Worm (Caenorhabditis elegans) whole organism, young adult: Measurements from ENCODE around the gene Y9C9A.8.

Experiments used
- B0019.2 ChIP-seq: fragments of 200-800 bp; sonication (Bioruptor generic); conservative IDR thresholded peaks from 2 replicates; pipeline ENCODE4 v1.3.6; 2022; ENCODE audit warnings: missing genetic modification reagents, missing genetic modification characterization, missing compliant biosample characterization
- F10E7.11 ChIP-seq: sonication (generic microtip); optimal IDR thresholded peaks from 2 replicates; lab custom pipeline; 2017; ENCODE audit warnings: mild to moderate bottlenecking, missing genetic modification characterization, moderate library complexity, missing compliant biosample characterization
- F23B12.7 ChIP-seq: sonication (generic microtip); optimal IDR thresholded peaks from 2 replicates; lab custom pipeline; 2017; ENCODE audit warnings: missing genetic modification characterization, mild to moderate bottlenecking, missing compliant biosample characterization, antibody characterized with exemption, moderate library complexity; ENCODE audit not compliant: insufficient read depth
- Y56A3A.18 ChIP-seq: fragments of 200-800 bp; sonication (Bioruptor generic); IDR thresholded peaks from 2 replicates; pipeline ENCODE4 v1.3.6; 2022; ENCODE audit warnings: missing genetic modification reagents, missing genetic modification characterization, missing compliant biosample characterization
- Y79H2A.3 ChIP-seq: fragments of 200-800 bp; sonication (Bioruptor generic); conservative IDR thresholded peaks from 2 replicates; pipeline ENCODE4 v1.3.6; 2022; ENCODE audit warnings: missing genetic modification reagents, missing genetic modification characterization, missing compliant biosample characterization
- aptf-2 ChIP-seq: fragments of 200-800 bp; sonication (Bioruptor generic); conservative IDR thresholded peaks from 2 replicates; pipeline ENCODE4 v1.3.6; 2022; ENCODE audit warnings: missing genetic modification reagents, missing genetic modification characterization, missing compliant biosample characterization
- aptf-3 ChIP-seq: fragments of 200-800 bp; sonication (Bioruptor generic); IDR thresholded peaks from 2 replicates; pipeline ENCODE4 v1.3.6; 2022; ENCODE audit warnings: missing genetic modification characterization, missing compliant biosample characterization
- bed-1 ChIP-seq: fragments of 200-800 bp; sonication (Bioruptor generic); IDR thresholded peaks from 2 replicates; pipeline ENCODE4 v1.3.6; 2022; ENCODE audit warnings: missing genetic modification reagents, missing genetic modification characterization, missing compliant biosample characterization
- cebp-1 ChIP-seq, 2 experiments: fragments of 200-800 bp in 1 of 2; sonication (Bioruptor generic) in 1 of 2; sonication (generic microtip) in 1 of 2; IDR thresholded peaks in 1 of 2; optimal IDR thresholded peaks in 1 of 2; 2 replicates each; pipeline versions ENCODE4 v1.3.6 to Lab custom; 2017 to 2022; ENCODE audit warnings: missing compliant biosample characterization in 2 of 2, missing genetic modification characterization in 2 of 2, mild to moderate bottlenecking in 1 of 2, missing genetic modification reagents in 1 of 2, moderate library complexity in 1 of 2
- ceh-40 ChIP-seq: fragments of 200-800 bp; sonication (Bioruptor generic); IDR thresholded peaks from 2 replicates; pipeline ENCODE4 v1.3.6; 2022; ENCODE audit warnings: missing genetic modification characterization, missing compliant biosample characterization
- efl-1 ChIP-seq: fragments of 150-350 bp; optimal IDR thresholded peaks from 2 replicates; lab custom pipeline; 2014; ENCODE audit warnings: missing biosample characterization, missing genetic modification reagents, missing genetic modification characterization
- egl-44 ChIP-seq: fragments of 200-800 bp; sonication (Bioruptor generic); IDR thresholded peaks from 2 replicates; pipeline ENCODE4 v1.3.6; 2022; ENCODE audit warnings: missing genetic modification reagents, missing genetic modification characterization, missing compliant biosample characterization
- hlh-12 ChIP-seq: sonication (generic microtip); optimal IDR thresholded peaks from 2 replicates; lab custom pipeline; 2016; ENCODE audit warnings: missing genetic modification characterization, missing compliant biosample characterization
- hrde-1 ChIP-seq: sonication (generic microtip); optimal IDR thresholded peaks from 2 replicates; lab custom pipeline; 2016; ENCODE audit warnings: missing genetic modification characterization, mild to moderate bottlenecking, missing compliant biosample characterization, moderate library complexity, missing genotype, missing genetic modification reagents, borderline replicate concordance
- hsf-1 ChIP-seq: fragments of 200-800 bp; sonication (Bioruptor generic); IDR thresholded peaks from 2 replicates; pipeline ENCODE4 v1.3.6; 2022; ENCODE audit warnings: missing genetic modification reagents, missing genetic modification characterization, missing compliant biosample characterization
- lin-26 ChIP-seq: fragments of 200-800 bp; sonication (Bioruptor generic); IDR thresholded peaks from 2 replicates; pipeline ENCODE4 v1.3.6; 2022; ENCODE audit warnings: missing genetic modification reagents, missing genetic modification characterization, missing compliant biosample characterization
- lir-1 ChIP-seq: fragments of 200-800 bp; sonication (Bioruptor generic); conservative IDR thresholded peaks from 2 replicates; pipeline ENCODE4 v1.3.6; 2022; ENCODE audit warnings: missing genetic modification reagents, missing genetic modification characterization, missing compliant biosample characterization
- lsl-1 ChIP-seq: fragments of 200-800 bp; sonication (Bioruptor generic); optimal IDR thresholded peaks from 2 replicates; lab custom pipeline; 2018; ENCODE audit warnings: mild to moderate bottlenecking, missing genetic modification characterization, moderate library complexity, missing compliant biosample characterization
- madf-3 ChIP-seq: fragments of 200-800 bp; sonication (Bioruptor generic); IDR thresholded peaks from 2 replicates; pipeline ENCODE4 v1.3.6; 2022; ENCODE audit warnings: missing genetic modification reagents, missing genetic modification characterization, missing compliant biosample characterization
- madf-6 ChIP-seq: fragments of 200-800 bp; sonication (Bioruptor generic); IDR thresholded peaks from 2 replicates; pipeline ENCODE4 v1.3.6; 2022; ENCODE audit warnings: missing genetic modification reagents, missing genetic modification characterization, missing compliant biosample characterization
- mel-28 ChIP-seq: sonication (generic microtip); optimal IDR thresholded peaks from 2 replicates; lab custom pipeline; 2016; ENCODE audit warnings: borderline replicate concordance, mild to moderate bottlenecking, missing genetic modification characterization, missing compliant biosample characterization
- mxl-1 ChIP-seq: sonication (generic microtip); optimal IDR thresholded peaks from 2 replicates; lab custom pipeline; 2016; ENCODE audit warnings: missing genetic modification characterization, missing compliant biosample characterization
- nfya-1 ChIP-seq: sonication (generic microtip); optimal IDR thresholded peaks from 2 replicates; lab custom pipeline; 2017; ENCODE audit warnings: antibody characterized with exemption, missing compliant biosample characterization, missing genetic modification characterization, borderline replicate concordance; ENCODE audit not compliant: insufficient read depth
- nhr-120 ChIP-seq: fragments of 200-800 bp; sonication (Bioruptor generic); IDR thresholded peaks from 2 replicates; pipeline ENCODE4 v1.3.6; 2022; ENCODE audit warnings: missing genetic modification characterization, missing compliant biosample characterization
- rcor-1 ChIP-seq: fragments of 200-800 bp; sonication (Bioruptor generic); IDR thresholded peaks from 2 replicates; pipeline ENCODE4 v1.3.6; 2022; ENCODE audit warnings: missing genetic modification reagents, missing genetic modification characterization, missing compliant biosample characterization
- sea-2 ChIP-seq: fragments of 200-800 bp; sonication (Bioruptor generic); IDR thresholded peaks from 2 replicates; pipeline ENCODE4 v1.3.6; 2022; ENCODE audit warnings: missing genetic modification characterization, missing compliant biosample characterization
- xnd-1 ChIP-seq: sonication (generic microtip); optimal IDR thresholded peaks from 2 replicates; lab custom pipeline; 2016; ENCODE audit warnings: missing genotype, missing genetic modification reagents, missing genetic modification characterization, missing compliant biosample characterization
- ztf-18 ChIP-seq: sonication (generic microtip); optimal IDR thresholded peaks from 2 replicates; lab custom pipeline; 2016; ENCODE audit warnings: missing genotype, mild to moderate bottlenecking, missing genetic modification characterization, missing compliant biosample characterization
- ztf-25 ChIP-seq: fragments of 200-800 bp; sonication (Bioruptor generic); IDR thresholded peaks from 2 replicates; pipeline ENCODE4 v1.3.6; 2022; ENCODE audit warnings: missing genetic modification reagents, missing genetic modification characterization, missing compliant biosample characterization
- ztf-28 ChIP-seq: fragments of 200-800 bp; sonication (Bioruptor generic); IDR thresholded peaks from 2 replicates; pipeline ENCODE4 v1.3.6; 2022; ENCODE audit warnings: missing genetic modification reagents, missing genetic modification characterization, missing compliant biosample characterization
- ztf-6 ChIP-seq: fragments of 200-800 bp; sonication (Bioruptor generic); IDR thresholded peaks from 2 replicates; pipeline ENCODE4 v1.3.6; 2022; ENCODE audit warnings: missing genetic modification reagents, missing genetic modification characterization, missing compliant biosample characterization

Gene Y9C9A.8

DNA sequence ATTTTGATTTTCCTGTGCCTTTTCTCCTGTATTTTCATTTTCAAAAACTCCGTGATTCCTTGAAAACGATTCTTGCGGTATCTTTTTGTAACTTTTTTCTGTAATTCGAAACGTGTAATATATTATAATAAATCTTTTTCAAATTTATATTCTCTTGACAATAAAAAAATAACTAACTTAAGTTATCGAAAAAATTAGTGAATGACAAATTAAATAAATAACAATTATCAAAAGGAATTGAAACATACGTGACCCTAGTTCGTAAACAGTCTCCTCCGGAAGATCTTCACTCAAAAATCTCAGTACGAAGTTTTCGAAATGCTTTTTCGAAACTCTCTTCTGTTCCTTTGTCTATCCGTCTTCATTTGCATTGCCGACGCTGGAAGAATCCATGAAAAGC is 39.6 kb upstream of the Y9C9A.8 start, which contains the start of gene T08B6.9:
TSS of gene T08B6.9 (plus strand) at position 301 of the 400 bp plus-strand sequence.
- no peak for TF ChIP-seq ztf-18 (tag; lab: Kevin White, UChicago)
- no peak for TF ChIP-seq cebp-1 (GFP tag; IDR thresholded peaks at IDR 0.05; lab: Robert Waterston, UW)
- TF ChIP-seq cebp-1 (tag; optimal IDR thresholded peaks at IDR 0.05; lab: Kevin White, UChicago), result no peak
- TF ChIP-seq aptf-2, result no peak
- no peak for TF ChIP-seq egl-44
- TF ChIP-seq bed-1 (GFP tag; lab: Robert Waterston, UW), result no peak
- no peak for TF ChIP-seq Y56A3A.18 (GFP tag; lab: Robert Waterston, UW)
- TF ChIP-seq ztf-25 (GFP tag; lab: Robert Waterston, UW), result no peak
- TF ChIP-seq nhr-120 (GFP tag; lab: Robert Waterston, UW), result no peak
- no peak for TF ChIP-seq ztf-6 (GFP tag; lab: Robert Waterston, UW)
- no peak for TF ChIP-seq lsl-1 (GFP tag; lab: Kevin White, UChicago)
- no peak for TF ChIP-seq rcor-1
- no peak for TF ChIP-seq madf-3 (GFP tag; lab: Robert Waterston, UW)
- no peak for TF ChIP-seq B0019.2 (GFP tag; lab: Robert Waterston, UW)
- TF ChIP-seq lir-1 (GFP tag; lab: Robert Waterston, UW), result no peak
- no peak for TF ChIP-seq Y79H2A.3 (GFP tag; lab: Robert Waterston, UW)
- TF ChIP-seq F10E7.11 (tag; lab: Kevin White, UChicago), result no peak
- TF ChIP-seq, all 124 proteins: peak for 0

- TF ChIP-seq hsf-1 (GFP tag; lab: Robert Waterston, UW), result peak; percentile 95
Observed at ce11 chrIV:4897707-4898106, 32.4 kb upstream of the Y9C9A.8 start.

DNA sequence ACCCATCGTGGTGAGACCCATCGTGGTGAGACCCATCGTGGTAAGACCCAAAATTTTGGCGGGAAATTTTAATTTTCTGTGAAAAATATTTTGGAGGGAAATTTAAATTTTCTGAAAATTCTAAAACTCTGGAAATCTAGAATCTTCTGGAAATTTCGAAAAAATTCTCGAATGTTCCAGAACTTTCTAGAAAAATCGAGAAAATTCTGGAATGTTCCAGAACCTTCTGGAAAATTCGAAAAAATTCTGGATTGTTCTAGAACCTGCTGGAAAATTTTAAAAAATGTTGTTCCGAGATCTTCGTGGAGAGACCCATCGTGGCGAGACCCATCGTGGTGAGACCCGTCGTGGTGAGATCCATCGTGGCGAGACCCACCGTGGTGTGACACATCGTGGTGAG is 32.0 kb upstream of the Y9C9A.8 start:
- peak; percentile 92 for TF ChIP-seq hsf-1 (GFP tag; lab: Robert Waterston, UW)

ce11 chrIV:4903961-4904360 is 26.2 kb upstream of the Y9C9A.8 start, which contains the start of gene str-161:
Gene str-161 (minus strand): TSS chrIV:4904061.
- TF ChIP-seq efl-1 (GFP tag; lab: Kevin White, UChicago) (no peak), nfya-1 (tag; lab: Kevin White, UChicago) (no peak), hlh-12 (tag; lab: Kevin White, UChicago) (no peak), xnd-1 (tag; lab: Kevin White, UChicago) (no peak), ztf-28 (GFP tag; lab: Robert Waterston, UW) (no peak), hrde-1 (tag; lab: Kevin White, UChicago) (no peak), mel-28 (tag; lab: Kevin White, UChicago) (no peak), ceh-40 (GFP tag; lab: Robert Waterston, UW) (no peak), Y79H2A.3 (GFP tag; lab: Robert Waterston, UW) (no peak), nhr-120 (GFP tag; lab: Robert Waterston, UW) (no peak), lin-26 (GFP tag; lab: Robert Waterston, UW) (no peak)

DNA sequence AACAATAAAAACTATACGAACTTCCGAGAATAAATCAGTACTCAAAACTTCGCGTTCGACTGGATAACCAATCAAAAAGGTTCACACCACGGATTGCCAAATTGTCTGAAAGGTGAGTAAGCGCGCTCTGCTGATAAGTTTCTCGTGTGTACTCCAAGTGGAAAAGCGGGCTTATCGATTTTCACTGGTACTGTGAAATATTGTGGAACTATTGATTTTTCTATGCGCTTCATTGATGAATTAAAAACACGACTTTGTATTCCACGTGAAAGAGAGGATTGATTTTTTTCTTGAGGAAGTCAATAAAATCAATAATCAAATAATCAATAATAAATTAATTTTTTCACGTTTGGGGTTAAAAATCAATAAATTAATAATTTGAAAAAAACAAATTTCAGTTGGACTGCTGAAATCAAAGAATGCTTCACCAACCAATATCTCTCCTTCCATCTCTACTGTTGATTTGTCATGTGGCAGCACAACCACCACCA is 24.5 kb upstream of the Y9C9A.8 start, which contains the start of gene T08B6.4:
TSS of gene T08B6.4 (plus strand) at position 51 of the 491 bp plus-strand sequence.
- TF ChIP-seq mxl-1 (tag; lab: Kevin White, UChicago), result no peak
- no peak for TF ChIP-seq F23B12.7 (tag; lab: Kevin White, UChicago)
- no peak for TF ChIP-seq madf-6 (GFP tag; lab: Robert Waterston, UW)
- TF ChIP-seq aptf-3 (GFP tag; lab: Robert Waterston, UW), result no peak
- no peak for TF ChIP-seq sea-2 (GFP tag; lab: Robert Waterston, UW)
